4 fruit fly cellular contexts compared by ENCODE assay signal in genomic region chr2L:1730914-1731313, dm6.
TF ChIP-seq lines count a peak whose summit lies in the region.

No protein-coding gene starts in this region.

- TF ChIP-seq CTCF in whole organism, embryonic (GFP tag; optimal IDR thresholded peaks at IDR 0.05; lab: Kevin White, UChicago), result no peak

TF ChIP-seq in whole organism, adult, 20 proteins besides CTCF, POLR2A, EP300 and RAD21:
- TF ChIP-seq CG7101 (tag; optimal IDR thresholded peaks at IDR 0.05; lab: Kevin White, UChicago) (peak; percentile 5), bab1 (GFP tag; optimal IDR thresholded peaks at IDR 0.05; lab: Kevin White, UChicago) (no peak), toe (GFP tag; optimal IDR thresholded peaks at IDR 0.05; lab: Kevin White, UChicago) (no peak), CG1620 (GFP tag; optimal IDR thresholded peaks at IDR 0.05; lab: Kevin White, UChicago) (no peak), CG11617 (GFP tag; optimal IDR thresholded peaks at IDR 0.05; lab: Kevin White, UChicago) (peak; percentile 53), Hr96 (GFP tag; optimal IDR thresholded peaks at IDR 0.05; lab: Kevin White, UChicago) (no peak), cic (GFP tag; optimal IDR thresholded peaks at IDR 0.05; lab: Kevin White, UChicago) (peak; percentile 89), CG5204 (GFP tag; optimal IDR thresholded peaks at IDR 0.05; lab: Kevin White, UChicago) (no peak), Mnt (GFP tag; optimal IDR thresholded peaks at IDR 0.05; lab: Kevin White, UChicago) (peak; percentile 58), CG7045 (GFP tag; optimal IDR thresholded peaks at IDR 0.05; lab: Kevin White, UChicago) (peak; percentile 43), CG33017 (tag; optimal IDR thresholded peaks at IDR 0.05; lab: Kevin White, UChicago) (peak; percentile 64), ovo (GFP tag; optimal IDR thresholded peaks at IDR 0.05; lab: Kevin White, UChicago) (no peak), CG14711 (tag; optimal IDR thresholded peaks at IDR 0.05; lab: Kevin White, UChicago) (no peak), pad (GFP tag; optimal IDR thresholded peaks at IDR 0.05; lab: Kevin White, UChicago) (no peak)

TF ChIP-seq in whole organism, embryonic, 481 proteins besides CTCF, POLR2A, EP300 and RAD21:
- TF ChIP-seq Hmr (GFP tag; optimal IDR thresholded peaks at IDR 0.05; lab: Kevin White, UChicago), result peak; percentile 21
- TF ChIP-seq lov (optimal IDR thresholded peaks at IDR 0.05; lab: Kevin White, UChicago), result no peak
- no peak for TF ChIP-seq lov (GFP tag; IDR thresholded peaks at IDR 0.05; lab: Robert Waterston, UW)
TF ChIP-seq in whole organism, embryonic: peak in this region for 1.

TF ChIP-seq in whole organism, prepupa, 60 proteins besides CTCF, POLR2A, EP300 and RAD21:
- TF ChIP-seq fkh (GFP tag; optimal IDR thresholded peaks at IDR 0.05; lab: Kevin White, UChicago) (peak; percentile 17), Eip78C (GFP tag; lab: Kevin White, UChicago) (peak; percentile 57), vri (GFP tag; optimal IDR thresholded peaks at IDR 0.05; lab: Kevin White, UChicago) (peak; percentile 38), CG8319 (GFP tag; optimal IDR thresholded peaks at IDR 0.05; lab: Kevin White, UChicago) (no peak), CG6808 (GFP tag; optimal IDR thresholded peaks at IDR 0.05; lab: Kevin White, UChicago) (no peak), svp (GFP tag; lab: Kevin White, UChicago) (peak; percentile 29)

TF ChIP-seq in whole organism, wandering third instar larva, 38 proteins besides CTCF, POLR2A, EP300 and RAD21:
- TF ChIP-seq Sp1 (GFP tag; optimal IDR thresholded peaks at IDR 0.05; lab: Kevin White, UChicago) (peak; percentile 5), Jra (GFP tag; optimal IDR thresholded peaks at IDR 0.05; lab: Kevin White, UChicago) (no peak)
